Worm (Caenorhabditis elegans) whole organism, late embryonic: ENCODE measurements around the gene gem-1.

Source experiments
- C08G9.2 ChIP-seq: sonication (generic microtip); optimal IDR thresholded peaks from 2 replicates; lab custom pipeline; 2016; ENCODE audit warnings: mild to moderate bottlenecking, missing genetic modification characterization, moderate library complexity, missing compliant biosample characterization
- C38D4.7 ChIP-seq: fragments of 200-800 bp; sonication (Bioruptor generic); optimal IDR thresholded peaks from 2 replicates; lab custom pipeline; 2018; ENCODE audit warnings: mild to moderate bottlenecking, missing genetic modification characterization, moderate library complexity, missing compliant biosample characterization
- K02D7.2 ChIP-seq: sonication (generic microtip); optimal IDR thresholded peaks from 2 replicates; lab custom pipeline; 2017; ENCODE audit warnings: mild to moderate bottlenecking, missing genetic modification characterization, missing compliant biosample characterization
- K09A11.1 ChIP-seq: sonication (generic microtip); optimal IDR thresholded peaks from 2 replicates; lab custom pipeline; 2017; ENCODE audit warnings: antibody characterized with exemption, mild to moderate bottlenecking, missing genetic modification characterization, missing compliant biosample characterization; ENCODE audit not compliant: insufficient read depth
- Y22D7AL.16 ChIP-seq: sonication (generic microtip); optimal IDR thresholded peaks from 2 replicates; lab custom pipeline; 2016; ENCODE audit warnings: missing genetic modification characterization, missing compliant biosample characterization
- ahr-1 ChIP-seq: sonication (generic microtip); optimal IDR thresholded peaks from 2 replicates; lab custom pipeline; 2016; ENCODE audit warnings: missing genetic modification characterization, missing compliant biosample characterization
- ama-1 ChIP-seq: fragments of 150-350 bp; optimal IDR thresholded peaks from 2 replicates; lab custom pipeline; 2014
- ceh-14 ChIP-seq: sonication (generic microtip); optimal IDR thresholded peaks from 2 replicates; lab custom pipeline; 2016; ENCODE audit warnings: missing genotype, missing genetic modification characterization, missing compliant biosample characterization
- ceh-18 ChIP-seq: sonication (generic microtip); optimal IDR thresholded peaks from 2 replicates; lab custom pipeline; 2016; ENCODE audit warnings: missing genetic modification characterization, missing compliant biosample characterization
- ceh-2 ChIP-seq: sonication (generic microtip); optimal IDR thresholded peaks from 2 replicates; lab custom pipeline; 2016; ENCODE audit warnings: missing genotype, missing genetic modification characterization, missing compliant biosample characterization
- ceh-22 ChIP-seq: sonication (generic microtip); optimal IDR thresholded peaks from 2 replicates; lab custom pipeline; 2017; ENCODE audit warnings: missing biosample characterization, missing genetic modification characterization
- ceh-30 ChIP-seq: fragments of 150-350 bp; optimal IDR thresholded peaks from 2 replicates; lab custom pipeline; 2014; ENCODE audit warnings: missing biosample characterization, missing genetic modification characterization
- ceh-34 ChIP-seq: sonication (generic microtip); optimal IDR thresholded peaks from 2 replicates; lab custom pipeline; 2016; ENCODE audit warnings: mild to moderate bottlenecking, missing genetic modification characterization, missing compliant biosample characterization
- che-1 ChIP-seq: sonication (generic microtip); optimal IDR thresholded peaks from 2 replicates; lab custom pipeline; 2016; ENCODE audit warnings: mild to moderate bottlenecking, missing genetic modification characterization, missing compliant biosample characterization
- dmd-4 ChIP-seq: sonication (generic microtip); optimal IDR thresholded peaks from 2 replicates; lab custom pipeline; 2016; ENCODE audit warnings: borderline replicate concordance, missing genetic modification characterization, missing compliant biosample characterization
- dve-1 ChIP-seq: sonication (generic microtip); optimal IDR thresholded peaks from 2 replicates; lab custom pipeline; 2017; ENCODE audit warnings: antibody characterized with exemption, mild to moderate bottlenecking, missing genetic modification characterization, missing compliant biosample characterization
- elt-4 ChIP-seq: sonication (generic microtip); optimal IDR thresholded peaks from 2 replicates; lab custom pipeline; 2016; ENCODE audit warnings: missing genetic modification characterization, missing compliant biosample characterization
- eyg-1 ChIP-seq: sonication (generic microtip); optimal IDR thresholded peaks from 2 replicates; lab custom pipeline; 2016; ENCODE audit warnings: missing genotype, missing genetic modification characterization, missing compliant biosample characterization
- fkh-10 ChIP-seq: fragments of 150-350 bp; optimal IDR thresholded peaks from 2 replicates; lab custom pipeline; 2014; ENCODE audit warnings: missing biosample characterization, missing genetic modification reagents, missing genetic modification characterization
- fkh-6 ChIP-seq: sonication (generic microtip); optimal IDR thresholded peaks from 2 replicates; lab custom pipeline; 2016; ENCODE audit warnings: missing genetic modification characterization, missing compliant biosample characterization
- gmeb-2 ChIP-seq: sonication (generic microtip); optimal IDR thresholded peaks from 2 replicates; lab custom pipeline; 2016; ENCODE audit warnings: missing genetic modification characterization, inconsistent platforms, missing compliant biosample characterization
- hlh-13 ChIP-seq: fragments of 200-800 bp; sonication (Bioruptor generic); optimal IDR thresholded peaks from 2 replicates; lab custom pipeline; 2018; ENCODE audit warnings: mild to moderate bottlenecking, missing genetic modification characterization, missing compliant biosample characterization
- hlh-6 ChIP-seq: sonication (generic microtip); optimal IDR thresholded peaks from 2 replicates; lab custom pipeline; 2016; ENCODE audit warnings: missing genotype, missing genetic modification characterization, missing compliant biosample characterization
- lim-6 ChIP-seq: sonication (generic microtip); optimal IDR thresholded peaks from 2 replicates; lab custom pipeline; 2016; ENCODE audit warnings: missing genetic modification characterization, missing compliant biosample characterization
- nfya-1 ChIP-seq: sonication (generic microtip); optimal IDR thresholded peaks from 2 replicates; lab custom pipeline; 2017; ENCODE audit warnings: missing genetic modification characterization, mild to moderate bottlenecking, missing compliant biosample characterization, antibody characterized with exemption, moderate library complexity
- nhr-232 ChIP-seq: sonication (generic microtip); optimal IDR thresholded peaks from 2 replicates; lab custom pipeline; 2016; ENCODE audit warnings: missing genetic modification characterization, missing compliant biosample characterization
- npax-4 ChIP-seq: sonication (generic microtip); optimal IDR thresholded peaks from 2 replicates; lab custom pipeline; 2016; ENCODE audit warnings: missing genetic modification characterization, missing compliant biosample characterization
- pax-1 ChIP-seq: fragments of 150-350 bp; optimal IDR thresholded peaks from 2 replicates; lab custom pipeline; 2014; ENCODE audit warnings: missing biosample characterization, missing genetic modification characterization
- ref-2 ChIP-seq: sonication (generic microtip); optimal IDR thresholded peaks from 2 replicates; lab custom pipeline; 2016; ENCODE audit warnings: missing genetic modification characterization, missing compliant biosample characterization
- rnt-1 ChIP-seq: sonication (generic microtip); optimal IDR thresholded peaks from 2 replicates; lab custom pipeline; 2016; ENCODE audit warnings: missing genetic modification characterization, missing compliant biosample characterization
- ttx-3 ChIP-seq: sonication (generic microtip); optimal IDR thresholded peaks from 2 replicates; lab custom pipeline; 2016; ENCODE audit warnings: missing genetic modification reagents, missing genetic modification characterization, missing compliant biosample characterization
- unc-55 ChIP-seq: sonication (generic microtip); optimal IDR thresholded peaks from 2 replicates; lab custom pipeline; 2017; ENCODE audit warnings: missing biosample characterization, missing genetic modification reagents, missing genetic modification characterization
- unc-86 ChIP-seq: sonication (generic microtip); optimal IDR thresholded peaks from 2 replicates; lab custom pipeline; 2016; ENCODE audit warnings: missing genetic modification characterization, missing compliant biosample characterization

gem-1 gene

ce11 chrX:13353530-13353929 lies 23.3 kb downstream of the gem-1 start:
- no peak for TF ChIP-seq unc-55 (GFP tag; lab: Kevin White, UChicago)
- no peak for TF ChIP-seq npax-4 (tag; lab: Kevin White, UChicago)
- TF ChIP-seq ahr-1 = no peak
- TF ChIP-seq C38D4.7 = no peak
- TF ChIP-seq nfya-1 (tag; lab: Kevin White, UChicago) = no peak
- TF ChIP-seq lim-6 (tag; lab: Kevin White, UChicago) = no peak

ce11 chrX:13352164-13352563 lies 24.6 kb downstream of the gem-1 start:
- TF ChIP-seq ttx-3 (tag; lab: Kevin White, UChicago) (no peak), elt-4 (tag; lab: Kevin White, UChicago) (no peak), ceh-34 (tag; lab: Kevin White, UChicago) (no peak), lim-6 (tag; lab: Kevin White, UChicago) (no peak), C08G9.2 (tag; lab: Kevin White, UChicago) (no peak), ceh-22 (tag; lab: Kevin White, UChicago) (no peak), nhr-232 (tag; lab: Kevin White, UChicago) (no peak), pax-1 (no peak), dmd-4 (tag; lab: Kevin White, UChicago) (no peak), hlh-6 (tag; lab: Kevin White, UChicago) (no peak), hlh-13 (GFP tag; lab: Kevin White, UChicago) (no peak), fkh-10 (GFP tag; lab: Kevin White, UChicago) (no peak), K02D7.2 (tag; lab: Kevin White, UChicago) (no peak), che-1 (tag; lab: Kevin White, UChicago) (no peak)
- TF ChIP-seq, all 69 proteins: peak for 0

- no peak for TF ChIP-seq dmd-4 (tag; lab: Kevin White, UChicago)
- TF ChIP-seq unc-86 (tag; lab: Kevin White, UChicago) = no peak
- peak; percentile 11 for TF ChIP-seq ceh-18 (tag; lab: Kevin White, UChicago)
- TF ChIP-seq ttx-3 (tag; lab: Kevin White, UChicago) = no peak
- no peak for TF ChIP-seq Y22D7AL.16 (tag; lab: Kevin White, UChicago)
- no peak for TF ChIP-seq ceh-30 (tag; lab: Kevin White, UChicago)
- no peak for TF ChIP-seq ama-1
- peak; percentile 2 for TF ChIP-seq C08G9.2 (tag; lab: Kevin White, UChicago)
- no peak for TF ChIP-seq fkh-6 (tag; lab: Kevin White, UChicago)
- TF ChIP-seq eyg-1 = no peak
- TF ChIP-seq gmeb-2 (tag; lab: Kevin White, UChicago) = no peak
- no peak for TF ChIP-seq rnt-1 (tag; lab: Kevin White, UChicago)
- TF ChIP-seq dve-1 (tag; lab: Kevin White, UChicago) = no peak
- no peak for TF ChIP-seq ceh-2 (tag; lab: Kevin White, UChicago)
- TF ChIP-seq, all 69 proteins: peak for 2
Measured at ce11 chrX:13350804-13351747, 25.7 kb downstream of the gem-1 start, which contains the start of gene mxl-3. mxl-3 (minus strand) TSS chrX:13350804.

ce11 chrX:13350123-13350798 lies 26.5 kb downstream of the gem-1 start:
- TF ChIP-seq ceh-2 (tag; lab: Kevin White, UChicago) = no peak
- TF ChIP-seq eyg-1 = no peak
- no peak for TF ChIP-seq ref-2 (tag; lab: Kevin White, UChicago)
- TF ChIP-seq ceh-14 (tag; lab: Kevin White, UChicago) = no peak
- TF ChIP-seq rnt-1 (tag; lab: Kevin White, UChicago) = no peak
- TF ChIP-seq C38D4.7 = no peak
- TF ChIP-seq elt-4 (tag; lab: Kevin White, UChicago) = no peak
- TF ChIP-seq K09A11.1 (tag; lab: Kevin White, UChicago) = no peak
- no peak for TF ChIP-seq C08G9.2 (tag; lab: Kevin White, UChicago)
